Comparison of ENCODE assay signal across 4 fruit fly cellular contexts in the genomic region with DNA sequence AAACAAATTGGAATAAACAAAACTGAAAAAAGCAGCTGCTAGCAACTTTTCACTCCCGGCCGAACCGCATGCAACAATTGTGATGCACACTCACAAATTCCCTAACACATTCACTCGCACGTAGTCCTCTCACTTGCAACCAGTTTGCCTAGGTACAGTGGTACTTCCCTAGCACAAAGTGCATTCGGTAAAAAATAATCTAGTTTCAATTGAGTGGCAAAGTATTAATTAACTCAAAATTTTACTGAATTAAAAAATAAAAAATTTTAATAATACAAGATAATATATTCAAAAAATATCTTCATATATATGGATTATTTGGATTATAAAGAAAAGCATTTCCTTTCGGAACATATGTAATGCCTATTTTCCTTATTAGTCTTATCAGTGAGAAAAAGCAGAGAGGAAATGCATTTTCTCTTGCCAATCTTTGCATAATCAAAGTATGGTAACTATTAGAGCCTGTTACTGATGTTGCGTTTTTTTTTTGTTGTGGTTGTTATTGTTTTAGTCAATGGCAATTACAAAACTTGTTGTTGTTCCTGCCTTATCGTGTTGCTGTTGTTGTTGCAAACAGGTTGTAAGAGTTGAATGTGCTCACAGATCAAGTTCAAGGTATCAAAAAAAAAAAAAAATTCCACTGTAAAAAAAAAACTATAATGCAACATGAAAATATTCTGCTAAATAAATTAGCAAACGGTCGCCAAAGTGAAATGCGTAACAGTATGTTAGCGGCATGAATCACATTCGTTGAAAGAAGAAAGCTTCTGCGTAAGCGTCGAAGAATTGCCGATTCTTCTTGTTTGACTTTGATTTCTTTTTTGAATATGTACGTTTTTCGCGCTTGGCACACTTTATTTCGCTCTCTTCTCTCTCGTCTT.
TF ChIP-seq lines count a peak whose summit lies in the region.

No protein-coding gene starts in this region.

- TF ChIP-seq CTCF in whole organism, embryonic (GFP tag; optimal IDR thresholded peaks at IDR 0.05; lab: Kevin White, UChicago): no peak

TF ChIP-seq in whole organism, embryonic, 481 proteins besides CTCF, POLR2A, EP300 and RAD21 (continues in another document):
- TF ChIP-seq wek (GFP tag; optimal IDR thresholded peaks at IDR 0.05; lab: Kevin White, UChicago) (no peak), gcm (GFP tag; optimal IDR thresholded peaks at IDR 0.05; lab: Kevin White, UChicago) (no peak), eve (GFP tag; optimal IDR thresholded peaks at IDR 0.05; lab: Kevin White, UChicago) (peak in 1 of 2 experiments; percentile 37), Sox102F (GFP tag; optimal IDR thresholded peaks at IDR 0.05; lab: Kevin White, UChicago) (peak; percentile 31), D19A (tag; optimal IDR thresholded peaks at IDR 0.05; lab: Kevin White, UChicago) (peak; percentile 27), chinmo (GFP tag; IDR thresholded peaks at IDR 0.05; lab: Robert Waterston, UW; ENCODE audit: partially characterized antibody) (no peak), Dref (GFP tag; IDR thresholded peaks at IDR 0.05; lab: Robert Waterston, UW) (no peak), CG2678 (tag; optimal IDR thresholded peaks at IDR 0.05; lab: Kevin White, UChicago) (peak; percentile 3), fd96Cb (tag; optimal IDR thresholded peaks at IDR 0.05; lab: Kevin White, UChicago) (peak; percentile 0), sqz (GFP tag; optimal IDR thresholded peaks at IDR 0.05; lab: Kevin White, UChicago) (peak; percentile 63), gem (tag; optimal IDR thresholded peaks at IDR 0.05; lab: Kevin White, UChicago) (peak; percentile 26), Drgx (GFP tag; IDR thresholded peaks at IDR 0.05; lab: Robert Waterston, UW) (peak; percentile 64), CG2712 (tag; optimal IDR thresholded peaks at IDR 0.05; lab: Kevin White, UChicago) (peak; percentile 18), CG11504 (tag; optimal IDR thresholded peaks at IDR 0.05; lab: Kevin White, UChicago) (peak; percentile 4), CG17361 (GFP tag; IDR thresholded peaks at IDR 0.05; lab: Robert Waterston, UW) (0 out of 3 replicates have a peak, but pooled peaks have one; percentile 27), CG11398 (GFP tag; optimal IDR thresholded peaks at IDR 0.05; lab: Kevin White, UChicago) (no peak), bigmax (GFP tag; optimal IDR thresholded peaks at IDR 0.05; lab: Kevin White, UChicago) (no peak), dmrt99B (tag; optimal IDR thresholded peaks at IDR 0.05; lab: Kevin White, UChicago) (peak; percentile 19), bowl (GFP tag; IDR thresholded peaks at IDR 0.05; lab: Robert Waterston, UW) (no peak)

TF ChIP-seq in whole organism, prepupa, 60 proteins besides CTCF, POLR2A, EP300 and RAD21 (continues in another document):
- TF ChIP-seq Hr39 (GFP tag; optimal IDR thresholded peaks at IDR 0.05; lab: Kevin White, UChicago) (peak; percentile 27), CG11762 (GFP tag; optimal IDR thresholded peaks at IDR 0.05; lab: Kevin White, UChicago; ENCODE audit: insufficient read depth) (no peak), esn (GFP tag; optimal IDR thresholded peaks at IDR 0.05; lab: Kevin White, UChicago) (no peak), CG6163 (GFP tag; IDR thresholded peaks at IDR 0.05; lab: Robert Waterston, UW) (0 out of 3 replicates have a peak, but pooled peaks have one; percentile 39), CG16779 (tag; optimal IDR thresholded peaks at IDR 0.05; lab: Kevin White, UChicago) (no peak), CG10631 (GFP tag; optimal IDR thresholded peaks at IDR 0.05; lab: Kevin White, UChicago) (peak; percentile 55), lz (GFP tag; optimal IDR thresholded peaks at IDR 0.05; lab: Kevin White, UChicago) (peak; percentile 4), CG8319 (GFP tag; optimal IDR thresholded peaks at IDR 0.05; lab: Kevin White, UChicago) (no peak), Eip93F (GFP tag; optimal IDR thresholded peaks at IDR 0.05; lab: Kevin White, UChicago) (no peak), ss (GFP tag; optimal IDR thresholded peaks at IDR 0.05; lab: Kevin White, UChicago) (peak in 1 of 2 experiments; percentile 28), Ets21C (GFP tag; optimal IDR thresholded peaks at IDR 0.05; lab: Kevin White, UChicago) (no peak), CG11902 (GFP tag; optimal IDR thresholded peaks at IDR 0.05; lab: Kevin White, UChicago) (no peak), OdsH (GFP tag; optimal IDR thresholded peaks at IDR 0.05; lab: Kevin White, UChicago) (peak; percentile 10), pdm3 (GFP tag; optimal IDR thresholded peaks at IDR 0.05; lab: Kevin White, UChicago) (peak; percentile 40), net (GFP tag; optimal IDR thresholded peaks at IDR 0.05; lab: Kevin White, UChicago) (no peak), CG3919 (GFP tag; optimal IDR thresholded peaks at IDR 0.05; lab: Kevin White, UChicago) (peak; percentile 10), CG6792 (GFP tag; optimal IDR thresholded peaks at IDR 0.05; lab: Kevin White, UChicago) (no peak), CG8632 (GFP tag; optimal IDR thresholded peaks at IDR 0.05; lab: Kevin White, UChicago) (no peak), CG34406 (GFP tag; optimal IDR thresholded peaks at IDR 0.05; lab: Kevin White, UChicago) (no peak), fd59A (GFP tag; optimal IDR thresholded peaks at IDR 0.05; lab: Kevin White, UChicago) (no peak)

TF ChIP-seq in whole organism, pupa, 21 proteins besides CTCF, POLR2A, EP300 and RAD21:
- peak; percentile 44; the same call in 1 of the 3 replicates for TF ChIP-seq fd96Ca (GFP tag; IDR thresholded peaks at IDR 0.05; lab: Robert Waterston, UW)
- TF ChIP-seq Pif1B (GFP tag; optimal IDR thresholded peaks at IDR 0.05; lab: Kevin White, UChicago): peak; percentile 36
- peak; percentile 87 for TF ChIP-seq EcR (GFP tag; optimal IDR thresholded peaks at IDR 0.05; lab: Kevin White, UChicago)
- TF ChIP-seq CG15710 (tag; optimal IDR thresholded peaks at IDR 0.05; lab: Kevin White, UChicago): peak; percentile 26
- no peak for TF ChIP-seq CG13204 (GFP tag; optimal IDR thresholded peaks at IDR 0.05; lab: Kevin White, UChicago)
- no peak for TF ChIP-seq Snoo (tag; optimal IDR thresholded peaks at IDR 0.05; lab: Kevin White, UChicago)
- no peak for TF ChIP-seq rn (GFP tag; IDR thresholded peaks at IDR 0.05; lab: Robert Waterston, UW)
- peak; percentile 52 for TF ChIP-seq Ets98B (GFP tag; IDR thresholded peaks at IDR 0.05; lab: Robert Waterston, UW)
- TF ChIP-seq CG8159 (tag; optimal IDR thresholded peaks at IDR 0.05; lab: Kevin White, UChicago): peak; percentile 45
- no peak for TF ChIP-seq gl (tag; optimal IDR thresholded peaks at IDR 0.05; lab: Kevin White, UChicago)
- peak; percentile 42 for TF ChIP-seq CG17806 (tag; optimal IDR thresholded peaks at IDR 0.05; lab: Kevin White, UChicago)
- TF ChIP-seq CG12605 (GFP tag; IDR thresholded peaks at IDR 0.05; lab: Robert Waterston, UW): peak; percentile 16; the same call in 1 of the 2 replicates
- TF ChIP-seq CG9948 (tag; optimal IDR thresholded peaks at IDR 0.05; lab: Kevin White, UChicago): peak; percentile 62
- TF ChIP-seq CG32121 (GFP tag; IDR thresholded peaks at IDR 0.05; lab: Robert Waterston, UW): peak; percentile 51
- peak; percentile 30; the same call in 1 of the 3 replicates for TF ChIP-seq CG4496 (GFP tag; IDR thresholded peaks at IDR 0.05; lab: Robert Waterston, UW)
- no peak for TF ChIP-seq CG10348 (GFP tag; IDR thresholded peaks at IDR 0.05; lab: Robert Waterston, UW)
- TF ChIP-seq CG34367 (tag; optimal IDR thresholded peaks at IDR 0.05; lab: Kevin White, UChicago): no peak
- peak; percentile 29 for TF ChIP-seq Pif1A (GFP tag; optimal IDR thresholded peaks at IDR 0.05; lab: Kevin White, UChicago)
- peak; percentile 50 for TF ChIP-seq CG8301 (tag; optimal IDR thresholded peaks at IDR 0.05; lab: Kevin White, UChicago)
- TF ChIP-seq D1 (tag; optimal IDR thresholded peaks at IDR 0.05; lab: Kevin White, UChicago): peak; percentile 33
- peak; percentile 74 for TF ChIP-seq CG14655 (GFP tag; optimal IDR thresholded peaks at IDR 0.05; lab: Kevin White, UChicago)
TF ChIP-seq in whole organism, pupa: peak in this region for 15.

TF ChIP-seq in whole organism, wandering third instar larva, 38 proteins besides CTCF, POLR2A, EP300 and RAD21:
- TF ChIP-seq N (GFP tag; optimal IDR thresholded peaks at IDR 0.05; lab: Kevin White, UChicago) (no peak), brk (GFP tag; optimal IDR thresholded peaks at IDR 0.05; lab: Kevin White, UChicago) (peak; percentile 3), tai (GFP tag; optimal IDR thresholded peaks at IDR 0.05; lab: Kevin White, UChicago) (no peak), jim (GFP tag; optimal IDR thresholded peaks at IDR 0.05; lab: Kevin White, UChicago) (no peak), foxo (GFP tag; optimal IDR thresholded peaks at IDR 0.05; lab: Kevin White, UChicago) (peak in 1 of 2 experiments; percentile 21), Sp1 (GFP tag; optimal IDR thresholded peaks at IDR 0.05; lab: Kevin White, UChicago) (peak; percentile 8), br (GFP tag; optimal IDR thresholded peaks at IDR 0.05; lab: Kevin White, UChicago) (peak; percentile 37), woc (GFP tag; optimal IDR thresholded peaks at IDR 0.05; lab: Kevin White, UChicago) (peak; percentile 45), fru (GFP tag; optimal IDR thresholded peaks at IDR 0.05; lab: Kevin White, UChicago) (peak; percentile 12)

Comparison
In these comparisons a context has a peak if more than half of its experiments do, and no peak if none do; other contexts are left out.
1. Of the 7 proteins assayed by ChIP-seq in both whole organism, embryonic and whole organism, prepupa: peak only in whole organism, embryonic: Sox102F; only in whole organism, prepupa: Hr39 and Lpt; in both: none; in neither: 4.